Worm (Caenorhabditis elegans): ENCODE results near the gene F07E5.9.

DNA sequence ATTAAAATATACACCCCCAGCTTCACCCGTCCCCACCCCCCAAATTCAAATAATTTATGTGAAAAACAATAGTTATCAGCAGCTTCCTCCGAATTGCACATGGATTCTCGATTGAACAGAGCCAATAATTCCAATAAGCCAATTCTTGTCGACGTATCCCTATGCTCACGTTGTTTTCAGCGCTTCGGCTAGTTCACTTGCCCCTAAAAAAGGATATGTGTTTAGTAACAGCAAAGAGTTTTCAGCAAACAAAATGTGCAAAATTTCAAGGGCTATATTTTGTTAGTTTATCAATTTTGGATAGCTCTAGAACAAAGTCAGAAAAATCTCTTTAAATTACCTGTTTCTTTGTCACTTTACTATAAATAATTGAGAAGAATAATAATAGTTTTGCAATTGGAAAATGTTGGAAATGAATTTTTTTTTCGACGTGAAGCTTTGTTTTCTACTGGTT is 3.4 kb upstream of the F07E5.9 start, which contains the start of the genes T16A1.5 and fbxc-49:
- no peak for TF ChIP-seq bed-3 (GFP tag; optimal IDR thresholded peaks at IDR 0.05)
- TF ChIP-seq unc-39 (tag; optimal IDR thresholded peaks at IDR 0.05), result no peak
- TF ChIP-seq ztf-11 (tag; optimal IDR thresholded peaks at IDR 0.05), result no peak
- TF ChIP-seq unc-62 (GFP tag; optimal IDR thresholded peaks at IDR 0.05), result no peak
- no peak for TF ChIP-seq nhr-237 (tag; optimal IDR thresholded peaks at IDR 0.05)
- TF ChIP-seq nhr-28 (tag; optimal IDR thresholded peaks at IDR 0.05), result no peak
- no peak for TF ChIP-seq nhr-12 (tag; optimal IDR thresholded peaks at IDR 0.05)
- no peak for TF ChIP-seq pha-4 (tag; optimal IDR thresholded peaks at IDR 0.05)

Measured in whole organism, mixed stage, embryonic.